Fruit fly (Drosophila melanogaster): Measurements from ENCODE around the gene CG31668.

CG31668 gene

DNA sequence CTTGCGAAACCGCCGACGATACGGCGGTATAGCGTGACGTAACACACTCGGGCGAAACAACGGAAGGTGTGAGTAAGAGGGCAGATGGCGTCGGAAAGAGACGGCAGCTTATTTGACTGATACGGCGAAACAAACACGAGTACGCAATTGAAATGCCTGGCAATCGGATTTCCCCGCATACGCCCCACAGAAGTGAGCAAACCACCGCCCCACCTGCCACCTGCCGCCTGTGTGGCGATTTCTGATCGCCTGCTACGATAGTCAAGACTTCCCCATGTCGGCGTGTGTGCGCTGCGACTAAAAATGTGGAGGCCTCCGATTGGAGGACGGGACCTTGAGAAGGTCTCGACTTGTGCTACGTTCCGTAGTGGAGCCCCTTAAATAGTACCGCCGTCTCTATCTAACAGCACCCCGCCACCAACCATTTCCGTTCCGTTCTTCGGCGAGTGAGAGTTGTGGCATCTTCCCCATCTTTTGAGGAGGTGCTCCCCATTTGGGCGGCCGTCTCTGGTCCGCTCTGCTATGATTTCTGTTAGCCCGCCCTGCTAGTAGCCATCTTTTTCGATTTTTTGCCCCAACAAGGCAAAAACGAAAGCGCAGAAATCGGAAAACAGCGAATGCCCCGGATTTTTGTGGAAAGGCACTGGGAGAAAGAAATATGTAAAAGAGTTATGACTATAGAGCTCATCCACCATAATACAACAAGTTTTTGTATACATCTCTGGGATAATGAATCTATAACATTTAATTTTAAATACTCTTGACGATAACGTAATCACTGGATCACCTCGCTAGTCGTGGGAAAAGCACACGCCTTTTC, 7.1 kb downstream of the CG31668 start (continued):
- TF ChIP-seq Ets97D (GFP tag; optimal IDR thresholded peaks at IDR 0.05) = peak; percentile 70
- peak; percentile 90 for TF ChIP-seq CG1792 (GFP tag; optimal IDR thresholded peaks at IDR 0.05)
- no peak for TF ChIP-seq luna (GFP tag; optimal IDR thresholded peaks at IDR 0.05)
- TF ChIP-seq CG12299 (tag; optimal IDR thresholded peaks at IDR 0.05) = peak; percentile 23
- peak; percentile 77 for TF ChIP-seq CG13775 (GFP tag; optimal IDR thresholded peaks at IDR 0.05)
- TF ChIP-seq ttk (GFP tag; IDR thresholded peaks at IDR 0.05) = no peak
- peak; percentile 82 for TF ChIP-seq Fer1 (GFP tag; optimal IDR thresholded peaks at IDR 0.05)
- peak; percentile 82 for TF ChIP-seq kah (GFP tag; optimal IDR thresholded peaks at IDR 0.05)
- TF ChIP-seq gt (GFP tag; IDR thresholded peaks at IDR 0.05) = no peak
- peak; percentile 84 for TF ChIP-seq CG17829 (tag; optimal IDR thresholded peaks at IDR 0.05)
- peak; percentile 91 for TF ChIP-seq CG11504 (tag; optimal IDR thresholded peaks at IDR 0.05)
- no peak for TF ChIP-seq CG16779 (GFP tag; IDR thresholded peaks at IDR 0.05)
- TF ChIP-seq CTCF (GFP tag; optimal IDR thresholded peaks at IDR 0.05) = no peak
- TF ChIP-seq lmd (GFP tag; IDR thresholded peaks at IDR 0.05) = no peak
- peak; percentile 90 for TF ChIP-seq PHDP (tag; optimal IDR thresholded peaks at IDR 0.05)
- TF ChIP-seq sna (GFP tag; IDR thresholded peaks at IDR 0.05; ENCODE audit: partially characterized antibody) = no peak
- TF ChIP-seq CG12942 (GFP tag; optimal IDR thresholded peaks at IDR 0.05) = peak; percentile 81
- TF ChIP-seq CG9932 (GFP tag; IDR thresholded peaks at IDR 0.05) = no peak
- TF ChIP-seq schlank (tag; optimal IDR thresholded peaks at IDR 0.05) = peak; percentile 31
- TF ChIP-seq pb (GFP tag; optimal IDR thresholded peaks at IDR 0.05) = peak; percentile 72
- peak; percentile 95 for TF ChIP-seq CG13894 (tag; optimal IDR thresholded peaks at IDR 0.05)
- peak; percentile 81 for TF ChIP-seq nom (GFP tag; optimal IDR thresholded peaks at IDR 0.05)
- TF ChIP-seq CG2202 (tag; optimal IDR thresholded peaks at IDR 0.05) = peak; percentile 84
- TF ChIP-seq tup (GFP tag; optimal IDR thresholded peaks at IDR 0.05) = peak; percentile 78
- TF ChIP-seq NC2β (GFP tag; optimal IDR thresholded peaks at IDR 0.05) = peak; percentile 81
- TF ChIP-seq Dip3 (GFP tag; optimal IDR thresholded peaks at IDR 0.05) = peak; percentile 89
- TF ChIP-seq btn (GFP tag; optimal IDR thresholded peaks at IDR 0.05) = peak; percentile 83
- peak; percentile 80 for TF ChIP-seq CG3281 (GFP tag; optimal IDR thresholded peaks at IDR 0.05)
- no peak for TF ChIP-seq Hr39 (optimal IDR thresholded peaks at IDR 0.05)
- peak; percentile 38 for TF ChIP-seq Sry-β (GFP tag; optimal IDR thresholded peaks at IDR 0.05)
- peak; percentile 74 for TF ChIP-seq fd64A (GFP tag; optimal IDR thresholded peaks at IDR 0.05)
- TF ChIP-seq CG7556 (GFP tag; optimal IDR thresholded peaks at IDR 0.05) = peak; percentile 86
- TF ChIP-seq wdn (GFP tag; IDR thresholded peaks at IDR 0.05) = no peak
- no peak for TF ChIP-seq Bgb (GFP tag; IDR thresholded peaks at IDR 0.05; ENCODE audit: partially characterized antibody)
- no peak for TF ChIP-seq NFAT (GFP tag; IDR thresholded peaks at IDR 0.05)
- no peak for TF ChIP-seq tgo (GFP tag; IDR thresholded peaks at IDR 0.05)
- no peak for TF ChIP-seq Stat92E (GFP tag; optimal IDR thresholded peaks at IDR 0.05)
- peak; percentile 82 for TF ChIP-seq en (GFP tag; optimal IDR thresholded peaks at IDR 0.05)
- TF ChIP-seq dysf (GFP tag; IDR thresholded peaks at IDR 0.05) = no peak
- peak; percentile 94 for TF ChIP-seq CG10543 (GFP tag; optimal IDR thresholded peaks at IDR 0.05)
- TF ChIP-seq ken (GFP tag; IDR thresholded peaks at IDR 0.05) = no peak
- TF ChIP-seq CG8944 (GFP tag; optimal IDR thresholded peaks at IDR 0.05) = peak; percentile 88
- peak; percentile 95 for TF ChIP-seq Nf-YC (tag; optimal IDR thresholded peaks at IDR 0.05)
- peak; percentile 75 for TF ChIP-seq CG1233 (GFP tag; optimal IDR thresholded peaks at IDR 0.05)
- TF ChIP-seq CG4360 (GFP tag; IDR thresholded peaks at IDR 0.05) = no peak
- peak; percentile 25 for TF ChIP-seq CG15696 (tag; optimal IDR thresholded peaks at IDR 0.05)
- peak; percentile 82 for TF ChIP-seq Spps (tag; optimal IDR thresholded peaks at IDR 0.05)
- no peak for TF ChIP-seq Tbp (GFP tag; optimal IDR thresholded peaks at IDR 0.05)
- peak; percentile 49 for TF ChIP-seq gcm (GFP tag; optimal IDR thresholded peaks at IDR 0.05)
- peak; percentile 70 for TF ChIP-seq fu2 (GFP tag; optimal IDR thresholded peaks at IDR 0.05)
